Worm (Caenorhabditis elegans): ENCODE results near the gene npr-34.
A peak's percentile ranks its signal among the peaks of the same experiment; 100 is the strongest.

npr-34 gene

DNA sequence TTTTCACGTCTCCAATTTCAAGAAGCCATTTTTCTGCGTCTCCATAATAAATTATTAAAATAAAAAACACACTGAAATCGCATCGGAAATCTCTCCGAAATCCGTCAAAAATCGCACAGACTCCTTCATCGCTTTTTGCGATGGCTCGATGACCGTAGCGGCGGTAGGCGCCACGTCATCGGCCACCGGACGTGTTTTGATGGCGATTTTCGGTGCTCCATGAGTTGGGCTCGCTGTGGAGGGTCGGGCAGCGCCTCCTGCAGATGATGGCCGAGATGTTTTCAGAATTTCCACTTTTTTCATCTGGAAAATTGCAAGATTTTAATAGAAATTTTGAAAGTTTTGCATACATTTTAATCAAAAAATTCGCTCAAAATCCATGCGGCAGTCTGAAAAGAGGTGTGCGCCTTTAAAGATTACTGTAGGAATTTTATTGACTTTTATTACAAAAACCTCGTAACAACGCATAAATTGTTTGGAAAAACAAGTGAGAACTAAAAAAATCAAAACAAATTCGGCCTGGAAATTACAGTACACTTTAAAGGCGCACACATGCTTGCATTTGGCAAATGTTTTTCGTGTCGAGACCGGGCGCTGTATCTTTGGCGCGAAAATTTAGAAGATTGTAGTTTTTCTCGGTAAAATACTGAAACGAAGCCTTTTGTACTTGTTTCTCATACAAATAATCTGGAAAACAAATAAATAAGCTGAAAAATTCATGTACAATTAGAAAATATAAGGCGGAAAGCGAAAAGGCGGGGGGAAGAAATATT is 13.3 kb upstream of the npr-34 start, which contains the start of gene smg-9:
TSS of gene smg-9 (minus strand) at position 663 of the 773 bp plus-strand sequence.
- TF ChIP-seq nhr-12 (tag; optimal IDR thresholded peaks at IDR 0.05), result no peak
- no peak for TF ChIP-seq drap-1 (GFP tag; optimal IDR thresholded peaks at IDR 0.05)
- TF ChIP-seq sptf-1 (tag; optimal IDR thresholded peaks at IDR 0.05), result no peak
- no peak for TF ChIP-seq ces-1 (GFP tag; optimal IDR thresholded peaks at IDR 0.05)
- TF ChIP-seq hlh-1 (tag; optimal IDR thresholded peaks at IDR 0.05), result no peak
- no peak for TF ChIP-seq cnd-1 (tag; optimal IDR thresholded peaks at IDR 0.05)

- TF ChIP-seq snpc-4 (tag; optimal IDR thresholded peaks at IDR 0.05), result no peak
- TF ChIP-seq elt-1 (tag; optimal IDR thresholded peaks at IDR 0.05; ENCODE audit: borderline replicate concordance, insufficient read depth), result no peak
- TF ChIP-seq pha-4 (tag; optimal IDR thresholded peaks at IDR 0.05), result no peak
- TF ChIP-seq unc-62 (GFP tag; optimal IDR thresholded peaks at IDR 0.05), result no peak
- TF ChIP-seq lsy-2 (tag; optimal IDR thresholded peaks at IDR 0.05), result no peak
- TF ChIP-seq ces-1 (GFP tag; optimal IDR thresholded peaks at IDR 0.05), result no peak
- no peak for TF ChIP-seq ceh-83 (GFP tag; optimal IDR thresholded peaks at IDR 0.05)
- no peak for TF ChIP-seq drap-1 (GFP tag; optimal IDR thresholded peaks at IDR 0.05)
- no peak for TF ChIP-seq mls-2 (tag; optimal IDR thresholded peaks at IDR 0.05)
- TF ChIP-seq blmp-1 (tag; optimal IDR thresholded peaks at IDR 0.05), result no peak
These were observed 6.1 kb upstream of the npr-34 start for ce11 chrII:14745127-14745526.

- no peak for TF ChIP-seq elt-1 (tag; optimal IDR thresholded peaks at IDR 0.05; ENCODE audit: borderline replicate concordance, insufficient read depth)
- TF ChIP-seq ces-1 (GFP tag; optimal IDR thresholded peaks at IDR 0.05), result no peak
- TF ChIP-seq sem-2 (GFP tag; optimal IDR thresholded peaks at IDR 0.05), result no peak
- TF ChIP-seq ham-2 (GFP tag; optimal IDR thresholded peaks at IDR 0.05), result no peak
- no peak for TF ChIP-seq ceh-39 (tag; optimal IDR thresholded peaks at IDR 0.05)
- TF ChIP-seq bed-3 (GFP tag; optimal IDR thresholded peaks at IDR 0.05), result no peak
- TF ChIP-seq lsy-2 (tag; optimal IDR thresholded peaks at IDR 0.05), result no peak
- TF ChIP-seq nhr-237 (tag; optimal IDR thresholded peaks at IDR 0.05), result no peak
These were observed 5.6 kb downstream of the npr-34 start, which contains the start of gene glna-1 for ce11 chrII:14733424-14733823. TSS of gene glna-1 (minus strand) at chrII:14733524.

ce11 chrII:14728119-14728518 is 10.9 kb downstream of the npr-34 start:
- TF ChIP-seq unc-39 (tag; optimal IDR thresholded peaks at IDR 0.05) (no peak), snpc-4 (tag; optimal IDR thresholded peaks at IDR 0.05) (no peak), nhr-12 (tag; optimal IDR thresholded peaks at IDR 0.05) (no peak)

ce11 chrII:14706479-14706878 is 32.6 kb downstream of the npr-34 start:
- TF ChIP-seq ceh-83 (GFP tag; optimal IDR thresholded peaks at IDR 0.05), result no peak

DNA sequence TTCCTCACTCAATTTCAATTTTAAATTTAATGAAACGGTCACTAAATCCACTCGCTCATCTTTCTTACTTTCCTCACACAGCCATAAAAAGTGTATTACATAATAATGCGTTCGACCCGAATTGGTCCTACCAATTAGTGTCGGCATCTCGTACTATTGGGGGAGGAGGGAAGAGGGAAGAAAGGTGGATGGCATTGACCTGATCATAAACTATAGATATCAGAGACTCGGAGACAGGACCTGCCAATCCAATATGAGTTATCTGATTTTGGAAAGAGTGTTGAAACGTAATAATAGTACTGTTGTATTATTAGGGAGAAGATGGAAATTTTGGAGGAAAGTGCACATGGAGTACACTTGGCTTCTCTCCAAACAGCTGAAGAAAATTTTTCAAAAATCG is 33.1 kb downstream of the npr-34 start:
- TF ChIP-seq unc-62 (GFP tag; optimal IDR thresholded peaks at IDR 0.05) (peak; percentile 68), sptf-1 (tag; optimal IDR thresholded peaks at IDR 0.05) (no peak), elt-1 (tag; optimal IDR thresholded peaks at IDR 0.05; ENCODE audit: borderline replicate concordance, insufficient read depth) (peak; percentile 63), nhr-12 (tag; optimal IDR thresholded peaks at IDR 0.05) (no peak), blmp-1 (tag; optimal IDR thresholded peaks at IDR 0.05) (no peak), nhr-2 (tag; optimal IDR thresholded peaks at IDR 0.05) (peak; percentile 93), ztf-11 (tag; optimal IDR thresholded peaks at IDR 0.05) (no peak), unc-120 (tag; optimal IDR thresholded peaks at IDR 0.05; ENCODE audit: poor library complexity, severe bottlenecking) (no peak)

DNA sequence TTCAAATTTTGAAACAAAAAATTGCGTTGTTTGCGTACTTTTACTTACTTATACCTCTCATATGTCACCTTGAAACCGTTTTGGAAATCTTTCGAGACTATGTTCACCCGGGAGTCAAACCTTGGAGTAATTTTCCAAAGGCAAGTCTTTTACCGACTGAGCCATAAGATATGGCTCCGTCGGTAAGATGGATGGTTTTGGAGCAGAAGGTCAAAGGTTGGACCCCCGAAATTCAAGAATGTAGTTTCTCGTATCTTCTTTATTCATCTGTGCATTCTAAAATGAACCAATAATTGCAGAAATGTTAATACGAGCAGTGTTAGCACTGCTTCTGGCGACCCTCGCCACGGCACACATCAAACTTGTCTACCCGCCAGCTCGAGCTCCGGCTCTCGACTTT is 33.8 kb downstream of the npr-34 start, which contains the start of gene C09F9.2:
TSS of gene C09F9.2 (plus strand) at position 301 of the 400 bp plus-strand sequence.
- TF ChIP-seq nhr-12 (tag; optimal IDR thresholded peaks at IDR 0.05) (no peak), unc-39 (tag; optimal IDR thresholded peaks at IDR 0.05) (no peak), tbx-8 (GFP tag; optimal IDR thresholded peaks at IDR 0.05) (no peak), sem-2 (GFP tag; optimal IDR thresholded peaks at IDR 0.05) (no peak), nhr-28 (tag; optimal IDR thresholded peaks at IDR 0.05) (no peak), nhr-237 (tag; optimal IDR thresholded peaks at IDR 0.05) (no peak), mls-2 (tag; optimal IDR thresholded peaks at IDR 0.05) (no peak), unc-120 (tag; optimal IDR thresholded peaks at IDR 0.05; ENCODE audit: poor library complexity, severe bottlenecking) (no peak), ceh-83 (GFP tag; optimal IDR thresholded peaks at IDR 0.05) (no peak), mep-1 (tag; optimal IDR thresholded peaks at IDR 0.05) (no peak), cnd-1 (tag; optimal IDR thresholded peaks at IDR 0.05) (no peak), unc-62 (GFP tag; optimal IDR thresholded peaks at IDR 0.05) (no peak), lin-32 (GFP tag; optimal IDR thresholded peaks at IDR 0.05) (no peak)
